Worm (Caenorhabditis elegans): ENCODE results near the gene Y54G2A.16.

DNA sequence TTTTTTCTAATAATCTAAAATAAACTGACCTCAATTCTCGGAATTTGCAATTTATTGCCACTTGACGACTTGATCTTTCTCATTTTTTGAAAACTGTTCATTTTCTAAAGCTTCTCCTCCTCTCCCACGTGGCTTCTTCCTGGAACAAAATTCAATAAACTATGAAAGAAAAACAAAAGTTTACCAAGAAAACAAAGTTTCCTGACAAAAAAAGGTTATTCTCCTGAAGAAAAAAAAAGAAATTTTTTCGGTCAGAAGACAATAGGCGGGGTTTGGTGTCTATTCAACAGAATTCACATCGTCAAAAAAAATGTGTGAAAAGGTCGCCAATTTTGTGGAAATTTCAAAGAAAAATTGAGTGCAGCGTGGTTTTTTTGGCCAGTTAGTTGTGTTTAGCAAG, at the start of gene Y54G2A.16:
- TF ChIP-seq nhr-76 (tag; optimal IDR thresholded peaks at IDR 0.05) (no peak), M03D4.4 (tag; optimal IDR thresholded peaks at IDR 0.05) (no peak), hlh-1 (tag; optimal IDR thresholded peaks at IDR 0.05) (no peak), ceh-43 (GFP tag; optimal IDR thresholded peaks at IDR 0.05) (no peak)

Measured in whole organism, mixed stage, embryonic.